Worm (Caenorhabditis elegans) whole organism, late embryonic: ENCODE data around the gene grd-13.

ENCODE experiments used
- C38D4.7 ChIP-seq: fragments of 200-800 bp; sonication (Bioruptor generic); optimal IDR thresholded peaks from 2 replicates; lab custom pipeline; 2018; ENCODE audit warnings: mild to moderate bottlenecking, missing genetic modification characterization, moderate library complexity, missing compliant biosample characterization
- K02D7.2 ChIP-seq: sonication (generic microtip); optimal IDR thresholded peaks from 2 replicates; lab custom pipeline; 2017; ENCODE audit warnings: mild to moderate bottlenecking, missing genetic modification characterization, missing compliant biosample characterization
- T23F11.4 ChIP-seq: fragments of 200-800 bp; sonication (Bioruptor generic); optimal IDR thresholded peaks from 2 replicates; lab custom pipeline; 2018; ENCODE audit warnings: mild to moderate bottlenecking, missing genetic modification characterization, missing compliant biosample characterization
- Y22D7AL.16 ChIP-seq: sonication (generic microtip); optimal IDR thresholded peaks from 2 replicates; lab custom pipeline; 2016; ENCODE audit warnings: missing genetic modification characterization, missing compliant biosample characterization
- ama-1 ChIP-seq: fragments of 150-350 bp; optimal IDR thresholded peaks from 2 replicates; lab custom pipeline; 2014
- ceh-14 ChIP-seq: sonication (generic microtip); optimal IDR thresholded peaks from 2 replicates; lab custom pipeline; 2016; ENCODE audit warnings: missing genotype, missing genetic modification characterization, missing compliant biosample characterization
- ceh-30 ChIP-seq: fragments of 150-350 bp; optimal IDR thresholded peaks from 2 replicates; lab custom pipeline; 2014; ENCODE audit warnings: missing biosample characterization, missing genetic modification characterization
- ceh-48 ChIP-seq: sonication (generic microtip); optimal IDR thresholded peaks from 2 replicates; lab custom pipeline; 2016; ENCODE audit warnings: missing genetic modification characterization, inconsistent platforms, missing compliant biosample characterization
- ceh-9 ChIP-seq: sonication (generic microtip); optimal IDR thresholded peaks from 2 replicates; lab custom pipeline; 2016; ENCODE audit warnings: mild to moderate bottlenecking, missing genetic modification characterization, inconsistent platforms, missing compliant biosample characterization
- che-1 ChIP-seq: sonication (generic microtip); optimal IDR thresholded peaks from 2 replicates; lab custom pipeline; 2016; ENCODE audit warnings: mild to moderate bottlenecking, missing genetic modification characterization, missing compliant biosample characterization
- elt-4 ChIP-seq: sonication (generic microtip); optimal IDR thresholded peaks from 2 replicates; lab custom pipeline; 2016; ENCODE audit warnings: missing genetic modification characterization, missing compliant biosample characterization
- ets-4 ChIP-seq: sonication (generic microtip); optimal IDR thresholded peaks from 2 replicates; lab custom pipeline; 2016; ENCODE audit warnings: missing genetic modification characterization, missing compliant biosample characterization
- eyg-1 ChIP-seq: sonication (generic microtip); optimal IDR thresholded peaks from 2 replicates; lab custom pipeline; 2016; ENCODE audit warnings: missing genotype, missing genetic modification characterization, missing compliant biosample characterization
- gmeb-2 ChIP-seq: sonication (generic microtip); optimal IDR thresholded peaks from 2 replicates; lab custom pipeline; 2016; ENCODE audit warnings: missing genetic modification characterization, inconsistent platforms, missing compliant biosample characterization
- hlh-13 ChIP-seq: fragments of 200-800 bp; sonication (Bioruptor generic); optimal IDR thresholded peaks from 2 replicates; lab custom pipeline; 2018; ENCODE audit warnings: mild to moderate bottlenecking, missing genetic modification characterization, missing compliant biosample characterization
- hlh-30 ChIP-seq: sonication (generic microtip); optimal IDR thresholded peaks from 2 replicates; lab custom pipeline; 2017; ENCODE audit warnings: antibody characterized with exemption, missing genetic modification characterization, missing compliant biosample characterization; ENCODE audit not compliant: insufficient read depth
- hlh-6 ChIP-seq: sonication (generic microtip); optimal IDR thresholded peaks from 2 replicates; lab custom pipeline; 2016; ENCODE audit warnings: missing genotype, missing genetic modification characterization, missing compliant biosample characterization
- madf-2 ChIP-seq: sonication (generic microtip); optimal IDR thresholded peaks from 2 replicates; lab custom pipeline; 2017; ENCODE audit warnings: missing genetic modification characterization, missing compliant biosample characterization
- nhr-232 ChIP-seq: sonication (generic microtip); optimal IDR thresholded peaks from 2 replicates; lab custom pipeline; 2016; ENCODE audit warnings: missing genetic modification characterization, missing compliant biosample characterization
- npax-4 ChIP-seq: sonication (generic microtip); optimal IDR thresholded peaks from 2 replicates; lab custom pipeline; 2016; ENCODE audit warnings: missing genetic modification characterization, missing compliant biosample characterization
- ref-2 ChIP-seq: sonication (generic microtip); optimal IDR thresholded peaks from 2 replicates; lab custom pipeline; 2016; ENCODE audit warnings: missing genetic modification characterization, missing compliant biosample characterization
- sox-2 ChIP-seq: fragments of 200-800 bp; sonication (Bioruptor generic); IDR thresholded peaks from 2 replicates; pipeline ENCODE4 v1.3.6; 2022; ENCODE audit warnings: missing genetic modification reagents, missing genetic modification characterization, missing compliant biosample characterization
- ttx-3 ChIP-seq: sonication (generic microtip); optimal IDR thresholded peaks from 2 replicates; lab custom pipeline; 2016; ENCODE audit warnings: missing genetic modification reagents, missing genetic modification characterization, missing compliant biosample characterization
- unc-42 ChIP-seq: sonication (generic microtip); optimal IDR thresholded peaks from 2 replicates; lab custom pipeline; 2016; ENCODE audit warnings: missing genotype, missing genetic modification characterization, missing compliant biosample characterization
- unc-55 ChIP-seq: sonication (generic microtip); optimal IDR thresholded peaks from 2 replicates; lab custom pipeline; 2017; ENCODE audit warnings: missing biosample characterization, missing genetic modification reagents, missing genetic modification characterization
- ztf-16 ChIP-seq: sonication (generic microtip); optimal IDR thresholded peaks from 2 replicates; lab custom pipeline; 2017; ENCODE audit warnings: missing genetic modification characterization, missing compliant biosample characterization

grd-13 gene

ce11 chrIV:3477124-3477523 is 39.0 kb downstream of the grd-13 start, which contains the start of gene srz-69:
Gene srz-69, minus strand, starts transcription at chrIV:3477224.
- TF ChIP-seq T23F11.4 (GFP tag; lab: Kevin White, UChicago): no peak
- no peak for TF ChIP-seq npax-4 (tag; lab: Kevin White, UChicago)
- no peak for TF ChIP-seq eyg-1 (tag; lab: Kevin White, UChicago)
- TF ChIP-seq K02D7.2: no peak
- TF ChIP-seq ttx-3 (tag; lab: Kevin White, UChicago): no peak
- TF ChIP-seq C38D4.7: no peak
- no peak for TF ChIP-seq ref-2
- no peak for TF ChIP-seq ceh-48 (tag; lab: Kevin White, UChicago)
- no peak for TF ChIP-seq Y22D7AL.16 (tag; lab: Kevin White, UChicago)
- TF ChIP-seq ets-4: no peak
- no peak for TF ChIP-seq nhr-232 (tag; lab: Kevin White, UChicago)

ce11 chrIV:3478911-3479385 is 40.8 kb downstream of the grd-13 start, which contains the start of the genes srz-70 and C09G12.5:
Gene srz-70, minus strand, starts transcription at chrIV:3479011.
Gene C09G12.5, plus strand, starts transcription at chrIV:3479335.
- TF ChIP-seq gmeb-2 (tag; lab: Kevin White, UChicago) (no peak), ceh-9 (tag; lab: Kevin White, UChicago) (no peak), C38D4.7 (no peak), unc-55 (GFP tag; lab: Kevin White, UChicago) (no peak)

ce11 chrIV:3481760-3482159 is 43.6 kb downstream of the grd-13 start, which contains the start of gene srz-37:
Gene srz-37, minus strand, starts transcription at chrIV:3481860.
- TF ChIP-seq ceh-14 (tag; lab: Kevin White, UChicago) (no peak), che-1 (tag; lab: Kevin White, UChicago) (no peak), ref-2 (no peak), hlh-30 (no peak), ceh-30 (no peak), unc-42 (tag; lab: Kevin White, UChicago) (no peak), madf-2 (no peak), ets-4 (no peak), ama-1 (lab: Kevin White, UChicago) (no peak), ceh-48 (tag; lab: Kevin White, UChicago) (no peak), ztf-16 (tag; lab: Kevin White, UChicago) (no peak), elt-4 (tag; lab: Kevin White, UChicago) (no peak)

ce11 chrIV:3482195-3482959 is 44.3 kb downstream of the grd-13 start, which contains the start of gene srz-82:
Gene srz-82, plus strand, starts transcription at chrIV:3482895.
- TF ChIP-seq sox-2 (GFP tag; lab: Robert Waterston, UW) (no peak), ceh-48 (tag; lab: Kevin White, UChicago) (no peak), hlh-6 (tag; lab: Kevin White, UChicago) (no peak), hlh-13 (GFP tag; lab: Kevin White, UChicago) (no peak)
